Worm (Caenorhabditis elegans): ENCODE results near the gene B0496.2.

ce11 chrIV:7402077-7402476, 45.6 kb upstream of the B0496.2 start:
- no peak for TF ChIP-seq ztf-23 (GFP tag; IDR thresholded peaks at IDR 0.05)
- TF ChIP-seq klf-2 (GFP tag; conservative IDR thresholded peaks at IDR 0.05): no peak
- peak; percentile 36 for TF ChIP-seq cog-1 (tag; optimal IDR thresholded peaks at IDR 0.05)
- TF ChIP-seq flt-1 (GFP tag; IDR thresholded peaks at IDR 0.05): no peak
- no peak for TF ChIP-seq ref-1 (GFP tag; conservative IDR thresholded peaks at IDR 0.05)
- TF ChIP-seq ztf-29 (GFP tag; IDR thresholded peaks at IDR 0.05): no peak
- no peak for TF ChIP-seq tab-1 (GFP tag; IDR thresholded peaks at IDR 0.05)
- peak; percentile 81 for TF ChIP-seq T22C8.4 (GFP tag; IDR thresholded peaks at IDR 0.05)
- TF ChIP-seq med-1 (GFP tag; optimal IDR thresholded peaks at IDR 0.05; ENCODE audit: insufficient read depth): no peak
